Fruit fly (Drosophila melanogaster) whole organism, embryonic: ENCODE data around the gene in.
A peak's percentile ranks its signal among the peaks of the same experiment; 100 is the strongest.

Experiments
- BEAF-32 ChIP-seq: fragments of 200-800 bp; sonication (Bioruptor generic); optimal IDR thresholded peaks from 3 replicates; lab custom pipeline; 2017; ENCODE audit warnings: missing biosample characterization, missing genetic modification characterization, mild to moderate bottlenecking, moderate library complexity, missing genetic modification reagents
- Bdp1 ChIP-seq: fragments of 200-800 bp; sonication (Bioruptor generic); optimal IDR thresholded peaks from 3 replicates; lab custom pipeline; 2016; ENCODE audit warnings: missing biosample characterization, missing genetic modification characterization
- CG10431 ChIP-seq: fragments of 200-800 bp; sonication (Bioruptor generic); optimal IDR thresholded peaks from 3 replicates; lab custom pipeline; 2018; ENCODE audit warnings: missing biosample characterization, mild to moderate bottlenecking, missing genetic modification characterization
- CG12104 ChIP-seq: fragments of 200-800 bp; sonication (Bioruptor generic); optimal IDR thresholded peaks from 3 replicates; lab custom pipeline; 2016; ENCODE audit warnings: missing biosample characterization, missing genetic modification characterization
- CG12942 ChIP-seq: fragments of 200-800 bp; sonication (Bioruptor generic); optimal IDR thresholded peaks from 3 replicates; lab custom pipeline; 2016; ENCODE audit warnings: missing biosample characterization, missing genetic modification characterization
- CG1647 ChIP-seq: fragments of 200-800 bp; sonication (Bioruptor generic); optimal IDR thresholded peaks from 3 replicates; lab custom pipeline; 2016; ENCODE audit warnings: missing biosample characterization, missing genetic modification characterization
- CG17802 ChIP-seq: fragments of 200-800 bp; sonication (Bioruptor generic); optimal IDR thresholded peaks from 2 replicates; lab custom pipeline; 2018; ENCODE audit warnings: missing biosample characterization, mild to moderate bottlenecking, missing genetic modification characterization, moderate library complexity
- CG1792 ChIP-seq: fragments of 200-800 bp; sonication (Bioruptor generic); optimal IDR thresholded peaks from 2 replicates; lab custom pipeline; 2016; ENCODE audit warnings: missing biosample characterization, missing genetic modification characterization
- CG2116 ChIP-seq: fragments of 200-800 bp; sonication (Bioruptor generic); optimal IDR thresholded peaks from 3 replicates; lab custom pipeline; 2018; ENCODE audit warnings: missing biosample characterization, mild to moderate bottlenecking, missing genetic modification characterization
- CG2712 ChIP-seq: fragments of 200-800 bp; optimal IDR thresholded peaks from 3 replicates; lab custom pipeline; 2019; ENCODE audit warnings: missing biosample characterization, mild to moderate bottlenecking, missing genetic modification characterization, moderate library complexity
- CG30020 ChIP-seq: fragments of 200-800 bp; optimal IDR thresholded peaks from 2 replicates; lab custom pipeline; 2019; ENCODE audit warnings: missing biosample characterization, mild to moderate bottlenecking, missing genetic modification characterization, moderate library complexity
- CG31388 ChIP-seq: fragments of 200-800 bp; sonication (Bioruptor generic); optimal IDR thresholded peaks from 2 replicates; lab custom pipeline; 2016; ENCODE audit warnings: missing biosample characterization, missing genetic modification characterization
- CG34224 ChIP-seq: fragments of 200-800 bp; sonication (Bioruptor generic); IDR thresholded peaks from 3 replicates; pipeline ENCODE4 v1.3.6; 2022; ENCODE audit warnings: missing biosample characterization, missing genetic modification characterization; ENCODE audit not compliant: partially characterized antibody
- CG4404 ChIP-seq: fragments of 200-800 bp; sonication (Bioruptor generic); IDR thresholded peaks from 2 replicates; pipeline ENCODE4 v1.3.6; 2022; ENCODE audit warnings: missing biosample characterization, missing genetic modification characterization
- CG7556 ChIP-seq: fragments of 200-800 bp; sonication (Bioruptor generic); optimal IDR thresholded peaks from 2 replicates; lab custom pipeline; 2017; ENCODE audit warnings: missing biosample characterization, mild to moderate bottlenecking, missing genetic modification characterization
- CG8290 ChIP-seq, 3 experiments: fragments of 200-800 bp; sonication (Bioruptor generic); optimal IDR thresholded peaks; 2 replicates each; lab custom pipeline; 2016 to 2019; ENCODE audit warnings: missing biosample characterization in 3 of 3, missing genetic modification characterization in 3 of 3, mild to moderate bottlenecking in 2 of 3, moderate library complexity in 1 of 3
- CG8388 ChIP-seq: fragments of 200-800 bp; sonication (Bioruptor generic); optimal IDR thresholded peaks from 2 replicates; lab custom pipeline; 2019; ENCODE audit warnings: missing biosample characterization, mild to moderate bottlenecking, missing genetic modification characterization, moderate library complexity
- CG9215 ChIP-seq: fragments of 200-800 bp; sonication (Bioruptor generic); IDR thresholded peaks from 2 replicates; pipeline ENCODE4 v1.3.6; 2022; ENCODE audit warnings: missing biosample characterization, missing genetic modification characterization
- Chrac-16 ChIP-seq: fragments of 200-800 bp; sonication (Bioruptor generic); optimal IDR thresholded peaks from 3 replicates; lab custom pipeline; 2016; ENCODE audit warnings: missing biosample characterization, missing genetic modification characterization
- Drgx ChIP-seq: fragments of 200-800 bp; sonication (Bioruptor generic); IDR thresholded peaks from 2 replicates; pipeline ENCODE4 v1.3.6; 2022; ENCODE audit warnings: missing biosample characterization, missing genetic modification characterization
- Fer1 ChIP-seq: fragments of 200-800 bp; sonication (Bioruptor generic); optimal IDR thresholded peaks from 2 replicates; lab custom pipeline; 2017; ENCODE audit warnings: missing biosample characterization, mild to moderate bottlenecking, missing genetic modification characterization
- GATAe ChIP-seq: fragments of 200-800 bp; sonication (Bioruptor generic); conservative IDR thresholded peaks from 2 replicates; pipeline ENCODE4 v1.3.6; 2022; ENCODE audit warnings: missing biosample characterization, missing genetic modification characterization
- Hr3 ChIP-seq: fragments of 200-800 bp; sonication (Bioruptor generic); optimal IDR thresholded peaks from 3 replicates; lab custom pipeline; 2016; ENCODE audit warnings: missing biosample characterization, missing genetic modification characterization
- Myb ChIP-seq: fragments of 200-800 bp; sonication (Bioruptor generic); optimal IDR thresholded peaks from 2 replicates; lab custom pipeline; 2016; ENCODE audit warnings: missing biosample characterization, missing genetic modification characterization
- NC2α ChIP-seq: fragments of 200-800 bp; sonication (Bioruptor generic); optimal IDR thresholded peaks from 2 replicates; lab custom pipeline; 2016; ENCODE audit warnings: missing biosample characterization, missing genetic modification characterization
- Optix ChIP-seq: fragments of 200-800 bp; sonication (Bioruptor generic); IDR thresholded peaks from 3 replicates; pipeline ENCODE4 v1.3.6; 2022; ENCODE audit warnings: missing biosample characterization, missing genetic modification characterization
- Rx ChIP-seq: fragments of 200-800 bp; sonication (Bioruptor generic); IDR thresholded peaks from 2 replicates; pipeline ENCODE4 v1.3.6; 2022; ENCODE audit warnings: missing biosample characterization, missing genetic modification characterization
- Sin3A ChIP-seq: fragments of >200 bp; optimal IDR thresholded peaks from 2 replicates; lab custom pipeline; 2018
- Stat92E ChIP-seq, 3 experiments: fragments of >200 bp in 2 of 3; fragments of 200-800 bp in 1 of 3; sonication (Bioruptor generic) in 1 of 3; optimal IDR thresholded peaks; 2 replicates each; lab custom pipeline; 2017 to 2019; ENCODE audit warnings: missing biosample characterization in 3 of 3, missing genetic modification characterization in 3 of 3, mild to moderate bottlenecking in 1 of 3, moderate library complexity in 1 of 3
- Taf1 ChIP-seq: fragments of 200-800 bp; sonication (Bioruptor generic); IDR thresholded peaks from 2 replicates; pipeline ENCODE4 v1.3.6; 2022; ENCODE audit warnings: missing biosample characterization, missing genetic modification characterization
- az2 ChIP-seq: fragments of 200-800 bp; sonication (Bioruptor generic); optimal IDR thresholded peaks from 3 replicates; lab custom pipeline; 2016; ENCODE audit warnings: missing biosample characterization, missing genetic modification characterization
- bab2 ChIP-seq: fragments of 200-800 bp; sonication (Bioruptor generic); optimal IDR thresholded peaks from 2 replicates; lab custom pipeline; 2016; ENCODE audit warnings: missing biosample characterization, missing genetic modification characterization
- bigmax ChIP-seq: fragments of 200-800 bp; sonication (Bioruptor generic); optimal IDR thresholded peaks from 2 replicates; lab custom pipeline; 2018; ENCODE audit warnings: missing biosample characterization, mild to moderate bottlenecking, missing genetic modification characterization
- btn ChIP-seq: fragments of 200-800 bp; sonication (Bioruptor generic); optimal IDR thresholded peaks from 2 replicates; lab custom pipeline; 2016; ENCODE audit warnings: missing biosample characterization, missing genetic modification characterization
- chm ChIP-seq: fragments of 200-800 bp; sonication (Bioruptor generic); IDR thresholded peaks from 2 replicates; pipeline ENCODE4 v1.3.6; 2022; ENCODE audit warnings: missing biosample characterization, missing genetic modification characterization
- chn ChIP-seq: fragments of 200-800 bp; sonication (Bioruptor generic); optimal IDR thresholded peaks from 2 replicates; lab custom pipeline; 2016; ENCODE audit warnings: missing biosample characterization, missing genetic modification characterization
- ci ChIP-seq: fragments of 200-800 bp; sonication (Bioruptor generic); IDR thresholded peaks from 3 replicates; pipeline ENCODE4 v1.3.6; 2022; ENCODE audit warnings: missing biosample characterization, missing genetic modification characterization
- crp ChIP-seq, 2 experiments: fragments of 200-800 bp; sonication (Bioruptor generic); optimal IDR thresholded peaks; 2 replicates in 1 of 2; 3 replicates in 1 of 2; lab custom pipeline; 2017; ENCODE audit warnings: missing biosample characterization in 2 of 2, missing genetic modification characterization in 2 of 2, mild to moderate bottlenecking in 1 of 2, moderate library complexity in 1 of 2
- dysf ChIP-seq: fragments of 200-800 bp; sonication (Bioruptor generic); IDR thresholded peaks from 3 replicates; pipeline ENCODE4 v1.3.6; 2022; ENCODE audit warnings: missing biosample characterization, missing genetic modification characterization
- eve ChIP-seq, 2 experiments: fragments of >200 bp; optimal IDR thresholded peaks; 2 replicates each; lab custom pipeline; 2017; ENCODE audit warnings: missing biosample characterization in 2 of 2, missing genetic modification characterization in 2 of 2
- ewg ChIP-seq: fragments of 200-800 bp; sonication (Bioruptor generic); optimal IDR thresholded peaks from 3 replicates; lab custom pipeline; 2017; ENCODE audit warnings: mild to moderate bottlenecking, missing biosample characterization, missing genetic modification reagents, missing genetic modification characterization
- fd96Cb ChIP-seq: fragments of 200-800 bp; sonication (Bioruptor generic); optimal IDR thresholded peaks from 2 replicates; lab custom pipeline; 2018; ENCODE audit warnings: missing biosample characterization, mild to moderate bottlenecking, missing genetic modification characterization, moderate library complexity
- hth ChIP-seq: fragments of >200 bp; optimal IDR thresholded peaks from 2 replicates; lab custom pipeline; 2017; ENCODE audit warnings: inconsistent platforms
- lab ChIP-seq: fragments of 200-800 bp; sonication (Bioruptor generic); optimal IDR thresholded peaks from 3 replicates; lab custom pipeline; 2017; ENCODE audit warnings: missing biosample characterization, missing genetic modification characterization, mild to moderate bottlenecking, moderate library complexity, missing genetic modification reagents
- lmd ChIP-seq: fragments of 200-800 bp; sonication (Bioruptor generic); IDR thresholded peaks from 2 replicates; pipeline ENCODE4 v1.3.6; 2022; ENCODE audit warnings: missing biosample characterization, missing genetic modification characterization
- nmo ChIP-seq: fragments of 200-800 bp; sonication (Bioruptor generic); optimal IDR thresholded peaks from 2 replicates; lab custom pipeline; 2018; ENCODE audit warnings: missing biosample characterization, mild to moderate bottlenecking, missing genetic modification characterization, moderate library complexity
- phol ChIP-seq: fragments of 200-800 bp; sonication (Bioruptor generic); optimal IDR thresholded peaks from 3 replicates; lab custom pipeline; 2018; ENCODE audit warnings: missing biosample characterization, mild to moderate bottlenecking, missing genetic modification characterization, moderate library complexity
- unpg ChIP-seq: fragments of 200-800 bp; sonication (Bioruptor generic); optimal IDR thresholded peaks from 3 replicates; lab custom pipeline; 2018; ENCODE audit warnings: missing biosample characterization, mild to moderate bottlenecking, missing genetic modification characterization, moderate library complexity
- zen ChIP-seq: fragments of 200-800 bp; sonication (Bioruptor generic); optimal IDR thresholded peaks from 3 replicates; lab custom pipeline; 2018; ENCODE audit warnings: missing biosample characterization, mild to moderate bottlenecking, missing genetic modification characterization, moderate library complexity

in gene

DNA sequence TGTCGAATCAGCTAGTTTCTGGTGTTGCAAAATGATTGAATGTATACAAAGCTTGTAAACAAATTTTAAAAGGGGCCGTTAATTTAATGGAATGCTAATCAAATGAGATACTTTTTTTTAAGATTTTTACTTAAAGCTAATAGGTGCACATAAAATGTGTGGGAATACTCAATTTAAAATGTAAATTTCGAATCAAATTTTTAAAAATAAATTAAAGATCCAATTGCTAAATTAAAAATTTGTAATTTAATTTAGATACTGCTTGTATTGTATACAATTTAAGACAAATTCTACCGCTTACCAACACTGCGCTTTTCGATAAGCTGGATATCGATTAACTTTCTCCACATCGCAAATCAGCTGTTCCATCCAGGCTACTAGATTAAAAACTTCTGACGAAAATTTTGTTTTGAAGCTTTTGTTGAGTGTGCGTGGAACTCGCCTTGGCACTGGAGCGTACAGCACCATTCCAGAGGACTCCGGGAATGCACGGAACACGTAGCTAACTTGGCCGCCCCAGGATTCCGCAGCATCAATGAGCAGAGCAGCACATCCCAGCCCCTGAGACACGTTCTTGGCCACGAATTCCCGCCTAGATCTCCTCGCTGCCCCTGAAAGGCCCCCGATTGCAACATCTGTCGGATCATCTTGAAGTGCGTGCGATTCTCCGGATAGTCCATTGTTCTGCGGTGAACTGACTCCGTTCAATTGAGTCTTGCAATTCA lies 17.2 kb downstream of the in start, which contains the start of the genes CG5498 and fbl (continued):
- TF ChIP-seq CG30020 (peak; percentile 64), CG12104 (GFP tag; lab: Kevin White, UChicago) (peak; percentile 66), CG4404 (GFP tag; lab: Robert Waterston, UW) (no peak), eve (GFP tag; optimal IDR thresholded peaks at IDR 0.05; lab: Kevin White, UChicago) (no peak), CG8290 (GFP tag; optimal IDR thresholded peaks at IDR 0.05; lab: Kevin White, UChicago) (peak; percentile 37), CG8290 (tag; optimal IDR thresholded peaks at IDR 0.05; lab: Kevin White, UChicago) (no peak), CG9215 (no peak), unpg (GFP tag; lab: Kevin White, UChicago) (peak; percentile 65), CG2116 (GFP tag; lab: Kevin White, UChicago) (peak; percentile 76), CG17802 (tag; lab: Kevin White, UChicago) (no peak), CG34224 (GFP tag; lab: Robert Waterston, UW) (peak; percentile 37; the same call in 1 of the 3 replicates), Stat92E (GFP tag; optimal IDR thresholded peaks at IDR 0.05; lab: Kevin White, UChicago) (no peak), btn (GFP tag; lab: Kevin White, UChicago) (no peak), CG10431 (GFP tag; lab: Kevin White, UChicago) (peak; percentile 43), CG2712 (peak; percentile 78), ewg (GFP tag; lab: Kevin White, UChicago) (peak; percentile 29), dysf (GFP tag; lab: Robert Waterston, UW) (peak; percentile 40; the same call in 1 of the 3 replicates), lmd (GFP tag; lab: Robert Waterston, UW) (no peak; the same call in 1 of the 2 replicates), hth (lab: Kevin White, UChicago) (no peak), GATAe (GFP tag; lab: Robert Waterston, UW) (no peak), CG8388 (peak; percentile 47), CG7556 (GFP tag; lab: Kevin White, UChicago) (peak; percentile 71), az2 (GFP tag; lab: Kevin White, UChicago) (peak; percentile 55), crp (GFP tag; optimal IDR thresholded peaks at IDR 0.05; lab: Kevin White, UChicago) (peak; percentile 21 to 88), CG1647 (peak; percentile 31), NC2α (GFP tag; lab: Kevin White, UChicago) (no peak), lab (GFP tag; lab: Kevin White, UChicago) (peak; percentile 80), Hr3 (GFP tag; lab: Kevin White, UChicago) (peak; percentile 64), phol (peak; percentile 74), Sin3A (lab: Kevin White, UChicago) (no peak), BEAF-32 (GFP tag; lab: Kevin White, UChicago) (peak; percentile 57), CG31388 (peak; percentile 9), CG12942 (peak; percentile 38), Optix (GFP tag; lab: Robert Waterston, UW) (no peak), Rx (GFP tag; lab: Robert Waterston, UW) (no peak), zen (tag; lab: Kevin White, UChicago) (peak; percentile 34), fd96Cb (tag; lab: Kevin White, UChicago) (peak; percentile 39), nmo (peak; percentile 72), Drgx (GFP tag; lab: Robert Waterston, UW) (peak; percentile 62), Fer1 (GFP tag; lab: Kevin White, UChicago) (peak; percentile 52), Taf1 (GFP tag; lab: Robert Waterston, UW) (no peak), bab2 (GFP tag; lab: Kevin White, UChicago) (peak; percentile 53), CG1792 (GFP tag; lab: Kevin White, UChicago) (no peak), chm (GFP tag; lab: Robert Waterston, UW) (no peak), Bdp1 (GFP tag; lab: Kevin White, UChicago) (no peak), Myb (GFP tag; lab: Kevin White, UChicago) (peak; percentile 91), chn (GFP tag; lab: Kevin White, UChicago) (peak; percentile 46), bigmax (no peak), ci (GFP tag; lab: Robert Waterston, UW) (no peak), Chrac-16 (GFP tag; lab: Kevin White, UChicago) (peak; percentile 64)
